Worm (Caenorhabditis elegans): Measurements from ENCODE around the gene C07E3.8.
A peak's percentile ranks its signal among the peaks of the same experiment; 100 is the strongest.

C07E3.8 gene

DNA sequence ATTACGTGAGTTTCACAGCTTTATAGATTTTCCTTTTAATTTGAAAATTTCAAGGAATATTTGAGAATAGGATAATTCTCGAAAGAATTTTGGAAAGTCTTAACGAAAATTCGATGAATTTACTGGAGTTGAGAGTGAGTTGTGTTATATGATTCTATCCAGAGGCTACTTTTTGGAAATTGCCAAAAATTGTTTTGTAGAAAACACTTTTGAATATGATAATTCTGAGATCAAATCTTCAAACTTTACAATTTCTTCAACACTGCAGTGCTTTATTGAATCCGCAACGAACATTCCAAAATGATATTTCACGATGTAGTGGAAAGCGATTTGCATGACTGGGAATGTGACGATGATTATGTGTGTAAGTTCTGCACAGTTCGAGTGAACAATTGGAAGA lies at the start of gene C07E3.8:
C07E3.8 (plus strand) TSS at position 301 of the 400 bp plus-strand sequence.
- no peak for TF ChIP-seq ztf-23 (GFP tag; IDR thresholded peaks at IDR 0.05)
- TF ChIP-seq tab-1 (GFP tag; IDR thresholded peaks at IDR 0.05), result no peak
- TF ChIP-seq cog-1 (tag; optimal IDR thresholded peaks at IDR 0.05), result no peak
- TF ChIP-seq ref-1 (GFP tag; conservative IDR thresholded peaks at IDR 0.05), result no peak
- no peak for TF ChIP-seq T22C8.4 (GFP tag; IDR thresholded peaks at IDR 0.05)
- TF ChIP-seq flt-1 (GFP tag; IDR thresholded peaks at IDR 0.05), result no peak
- TF ChIP-seq med-1 (GFP tag; optimal IDR thresholded peaks at IDR 0.05; ENCODE audit: insufficient read depth), result no peak
- no peak for TF ChIP-seq ztf-29 (GFP tag; IDR thresholded peaks at IDR 0.05)
- no peak for TF ChIP-seq klf-2 (GFP tag; conservative IDR thresholded peaks at IDR 0.05)

DNA sequence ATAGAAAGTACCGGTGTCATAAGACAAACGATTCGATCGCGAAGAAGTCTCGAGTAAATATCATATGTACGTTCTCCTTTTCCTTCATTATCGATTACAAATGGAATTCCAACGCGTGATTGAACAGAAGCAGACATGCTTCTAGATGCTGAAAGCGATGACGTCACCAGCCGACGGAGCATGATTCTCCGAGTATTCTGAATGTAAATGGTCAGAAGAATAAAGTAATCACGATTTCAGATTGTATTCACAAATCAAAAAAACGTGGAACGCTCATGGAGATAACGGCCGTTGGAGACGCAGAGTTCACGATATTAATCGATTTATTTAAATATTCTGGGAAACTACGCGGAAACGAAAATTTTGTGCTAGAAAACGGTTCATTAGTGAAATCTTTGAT lies 49.4 kb upstream of the C07E3.8 start, which contains the start of gene clpp-1:
clpp-1 (minus strand) TSS at position 197 of the 400 bp plus-strand sequence.
- TF ChIP-seq med-1 (GFP tag; optimal IDR thresholded peaks at IDR 0.05; ENCODE audit: insufficient read depth) (no peak), ztf-23 (GFP tag; IDR thresholded peaks at IDR 0.05) (no peak), klf-2 (GFP tag; conservative IDR thresholded peaks at IDR 0.05) (no peak), cog-1 (tag; optimal IDR thresholded peaks at IDR 0.05) (no peak), tab-1 (GFP tag; IDR thresholded peaks at IDR 0.05) (no peak), ztf-29 (GFP tag; IDR thresholded peaks at IDR 0.05) (no peak), flt-1 (GFP tag; IDR thresholded peaks at IDR 0.05) (no peak), T22C8.4 (GFP tag; IDR thresholded peaks at IDR 0.05) (no peak), ref-1 (GFP tag; conservative IDR thresholded peaks at IDR 0.05) (no peak)

DNA sequence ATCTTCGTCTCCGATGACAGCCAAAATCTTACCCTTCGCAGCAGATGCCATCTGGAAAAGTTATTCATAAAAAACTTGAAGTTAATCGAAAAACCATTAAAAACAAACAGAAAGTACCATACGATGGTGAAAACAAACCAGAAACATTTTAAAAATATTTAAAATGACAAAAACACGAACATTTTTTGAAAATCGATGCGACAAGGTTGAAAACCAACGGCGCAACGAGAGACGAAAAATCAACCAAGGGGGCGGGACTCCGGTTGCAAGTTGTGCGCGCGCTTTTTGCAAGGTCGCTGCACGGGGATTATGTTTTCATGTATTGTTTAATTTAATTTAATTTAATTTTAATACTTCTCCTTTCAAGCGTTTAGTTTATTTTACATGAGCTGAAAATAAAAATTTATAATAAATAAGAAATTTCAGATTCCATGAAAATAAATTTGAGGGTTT lies 48.4 kb upstream of the C07E3.8 start, which contains the start of gene vha-9:
vha-9 (minus strand) TSS at position 51 of the 453 bp plus-strand sequence.
- no peak for TF ChIP-seq T22C8.4 (GFP tag; IDR thresholded peaks at IDR 0.05)
- TF ChIP-seq flt-1 (GFP tag; IDR thresholded peaks at IDR 0.05), result no peak
- no peak for TF ChIP-seq tab-1 (GFP tag; IDR thresholded peaks at IDR 0.05)
- peak; percentile 62 for TF ChIP-seq med-1 (GFP tag; optimal IDR thresholded peaks at IDR 0.05; ENCODE audit: insufficient read depth)
- TF ChIP-seq ztf-23 (GFP tag; IDR thresholded peaks at IDR 0.05), result no peak
- no peak for TF ChIP-seq ref-1 (GFP tag; conservative IDR thresholded peaks at IDR 0.05)
- TF ChIP-seq klf-2 (GFP tag; conservative IDR thresholded peaks at IDR 0.05), result no peak
- peak; percentile 7 for TF ChIP-seq cog-1 (tag; optimal IDR thresholded peaks at IDR 0.05)

DNA sequence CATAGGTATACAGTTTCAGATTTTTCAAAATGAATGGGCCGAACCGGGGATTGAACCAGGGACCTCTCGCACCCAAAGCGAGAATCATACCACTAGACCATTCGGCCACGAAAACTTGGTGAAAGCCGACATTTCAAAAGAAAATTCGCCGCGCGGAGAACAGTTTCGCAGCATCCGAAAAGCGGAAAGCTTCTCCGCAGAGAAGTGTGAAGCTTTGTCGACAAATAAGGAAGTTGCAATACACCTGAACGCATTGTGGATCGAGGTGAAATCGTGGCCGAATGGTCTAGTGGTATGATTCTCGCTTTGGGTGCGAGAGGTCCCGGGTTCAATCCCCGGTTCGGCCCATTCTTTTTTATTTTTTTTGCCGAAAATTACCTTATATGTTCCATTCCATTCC lies 47.3 kb upstream of the C07E3.8 start:
- TF ChIP-seq tab-1 (GFP tag; IDR thresholded peaks at IDR 0.05), result peak; percentile 78; the same call in 1 of the 2 replicates
- 0 out of 2 replicates have a peak, but pooled peaks have one; percentile 34 for TF ChIP-seq ztf-23 (GFP tag; IDR thresholded peaks at IDR 0.05)

DNA sequence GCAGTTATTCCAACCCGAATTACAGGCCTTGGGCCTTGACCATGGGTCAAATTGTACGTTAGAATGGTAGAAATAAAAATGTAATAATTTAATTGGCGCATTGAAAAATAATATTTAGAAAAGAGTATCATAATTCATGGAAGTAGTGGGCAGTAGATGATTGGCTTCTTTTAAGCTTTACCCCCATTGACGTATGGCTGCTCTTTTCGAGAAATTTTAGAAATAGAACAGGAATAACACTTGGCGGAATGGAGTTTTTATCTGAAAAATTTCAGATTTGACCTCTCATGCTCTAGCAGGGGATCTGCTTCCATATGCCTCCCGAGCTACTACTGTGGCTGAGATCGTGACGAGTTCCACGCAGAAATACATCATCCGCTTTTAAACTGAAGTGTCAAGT lies 43.3 kb upstream of the C07E3.8 start, which contains the start of gene gcy-4:
gcy-4 (minus strand) TSS at position 101 of the 400 bp plus-strand sequence.
- TF ChIP-seq tab-1 (GFP tag; IDR thresholded peaks at IDR 0.05), result no peak
- TF ChIP-seq flt-1 (GFP tag; IDR thresholded peaks at IDR 0.05), result no peak
- no peak for TF ChIP-seq klf-2 (GFP tag; conservative IDR thresholded peaks at IDR 0.05)
- TF ChIP-seq T22C8.4 (GFP tag; IDR thresholded peaks at IDR 0.05), result no peak
- TF ChIP-seq cog-1 (tag; optimal IDR thresholded peaks at IDR 0.05), result no peak
- TF ChIP-seq ref-1 (GFP tag; conservative IDR thresholded peaks at IDR 0.05), result no peak
- TF ChIP-seq ztf-29 (GFP tag; IDR thresholded peaks at IDR 0.05), result no peak
- no peak for TF ChIP-seq ztf-23 (GFP tag; IDR thresholded peaks at IDR 0.05)
- TF ChIP-seq med-1 (GFP tag; optimal IDR thresholded peaks at IDR 0.05; ENCODE audit: insufficient read depth), result no peak

DNA sequence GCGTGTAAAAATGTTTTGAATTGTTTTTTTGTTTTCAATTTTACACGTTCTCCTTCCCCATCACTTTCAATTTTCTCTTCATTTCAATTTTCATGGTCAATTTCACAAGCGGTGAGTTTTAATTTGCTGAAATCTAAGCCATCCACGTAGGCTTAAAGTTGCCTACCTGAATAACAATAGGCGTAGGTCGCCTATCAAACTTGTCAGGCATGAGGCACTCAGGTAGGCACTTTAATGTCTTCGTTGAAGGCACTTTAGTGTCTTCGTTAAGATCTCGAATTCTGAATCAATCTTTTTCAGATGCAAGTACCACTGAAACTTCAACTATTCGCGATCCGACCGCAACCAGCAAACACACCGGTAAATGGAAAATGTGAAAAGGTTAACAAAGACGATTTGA lies 42.7 kb upstream of the C07E3.8 start, which contains the start of gene ZK970.8:
ZK970.8 (plus strand) TSS at position 301 of the 400 bp plus-strand sequence.
- TF ChIP-seq ztf-23 (GFP tag; IDR thresholded peaks at IDR 0.05) (no peak), med-1 (GFP tag; optimal IDR thresholded peaks at IDR 0.05; ENCODE audit: insufficient read depth) (no peak), ref-1 (GFP tag; conservative IDR thresholded peaks at IDR 0.05) (no peak), klf-2 (GFP tag; conservative IDR thresholded peaks at IDR 0.05) (no peak), cog-1 (tag; optimal IDR thresholded peaks at IDR 0.05) (no peak), flt-1 (GFP tag; IDR thresholded peaks at IDR 0.05) (no peak), tab-1 (GFP tag; IDR thresholded peaks at IDR 0.05) (no peak), ztf-29 (GFP tag; IDR thresholded peaks at IDR 0.05) (no peak)

DNA sequence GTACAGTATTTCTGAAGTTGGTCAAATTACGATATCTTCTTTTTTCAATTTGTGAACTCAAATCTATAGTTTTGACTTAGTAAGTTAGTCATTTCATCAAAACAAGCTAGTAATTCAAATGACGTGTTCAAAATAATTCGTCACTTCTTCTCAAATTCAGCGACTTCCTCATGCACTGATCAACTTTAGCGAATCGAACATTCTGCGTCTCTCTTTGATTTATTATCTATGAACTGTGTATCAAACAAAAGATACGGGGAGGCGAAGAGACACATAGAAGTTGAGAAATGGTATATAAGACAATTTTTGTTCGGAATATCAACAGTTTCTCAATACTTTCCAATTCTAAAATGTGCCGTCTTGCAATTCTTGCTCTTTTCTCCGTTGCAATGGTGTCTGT lies 40.1 kb upstream of the C07E3.8 start, which contains the start of gene srlf-34:
srlf-34 (plus strand) TSS at position 321 of the 400 bp plus-strand sequence.
- TF ChIP-seq ztf-29 (GFP tag; IDR thresholded peaks at IDR 0.05) (no peak), T22C8.4 (GFP tag; IDR thresholded peaks at IDR 0.05) (no peak), ref-1 (GFP tag; conservative IDR thresholded peaks at IDR 0.05) (no peak), cog-1 (tag; optimal IDR thresholded peaks at IDR 0.05) (no peak), klf-2 (GFP tag; conservative IDR thresholded peaks at IDR 0.05) (no peak), med-1 (GFP tag; optimal IDR thresholded peaks at IDR 0.05; ENCODE audit: insufficient read depth) (no peak), ztf-23 (GFP tag; IDR thresholded peaks at IDR 0.05) (no peak), tab-1 (GFP tag; IDR thresholded peaks at IDR 0.05) (no peak), flt-1 (GFP tag; IDR thresholded peaks at IDR 0.05) (no peak)

DNA sequence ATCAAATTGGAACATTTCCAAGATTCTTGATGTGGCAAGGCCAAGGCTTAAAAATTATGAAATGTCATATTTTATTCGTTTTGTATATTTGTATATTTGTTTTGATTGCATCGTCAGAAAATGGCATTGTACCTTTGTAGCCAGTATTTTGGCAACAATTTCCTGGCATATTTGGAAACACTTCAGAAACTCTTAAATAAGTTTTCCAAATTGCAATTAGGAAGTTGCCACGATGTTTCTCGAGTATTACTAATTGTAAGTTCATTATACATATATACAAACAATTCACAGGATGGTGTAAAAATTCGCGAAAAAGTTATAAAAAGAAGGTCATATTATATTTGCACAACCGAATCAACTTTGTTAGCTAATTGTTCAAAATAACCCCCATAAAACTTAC lies 36.8 kb upstream of the C07E3.8 start, which contains the start of gene idpp-8:
idpp-8 (plus strand) TSS at position 301 of the 400 bp plus-strand sequence.
- TF ChIP-seq med-1 (GFP tag; optimal IDR thresholded peaks at IDR 0.05; ENCODE audit: insufficient read depth), result no peak

DNA sequence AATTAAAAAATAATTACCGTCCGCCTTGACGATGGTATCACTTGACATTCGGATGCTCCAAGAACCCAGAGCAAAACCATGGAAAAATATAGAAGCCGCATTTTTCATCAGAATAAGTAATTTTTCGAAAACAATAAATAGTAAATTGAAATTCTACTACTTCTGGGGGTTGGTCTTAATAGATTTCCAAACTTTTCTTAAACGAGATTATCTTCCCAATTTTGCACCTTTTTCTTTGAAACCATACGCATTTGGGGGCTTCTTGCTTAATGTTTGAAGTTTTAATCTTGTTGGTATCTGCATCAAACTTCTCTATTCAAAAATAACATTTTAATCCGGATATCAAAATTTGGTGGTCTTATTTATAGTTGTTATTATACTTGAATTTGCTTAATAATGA lies 35.9 kb upstream of the C07E3.8 start, which contains the start of gene gcy-5:
gcy-5 (minus strand) TSS at position 101 of the 400 bp plus-strand sequence.
- TF ChIP-seq med-1 (GFP tag; optimal IDR thresholded peaks at IDR 0.05; ENCODE audit: insufficient read depth) (no peak), ztf-29 (GFP tag; IDR thresholded peaks at IDR 0.05) (no peak), tab-1 (GFP tag; IDR thresholded peaks at IDR 0.05) (no peak), cog-1 (tag; optimal IDR thresholded peaks at IDR 0.05) (no peak), ztf-23 (GFP tag; IDR thresholded peaks at IDR 0.05) (no peak), T22C8.4 (GFP tag; IDR thresholded peaks at IDR 0.05) (no peak), ref-1 (GFP tag; conservative IDR thresholded peaks at IDR 0.05) (no peak), klf-2 (GFP tag; conservative IDR thresholded peaks at IDR 0.05) (no peak), flt-1 (GFP tag; IDR thresholded peaks at IDR 0.05) (no peak)

DNA sequence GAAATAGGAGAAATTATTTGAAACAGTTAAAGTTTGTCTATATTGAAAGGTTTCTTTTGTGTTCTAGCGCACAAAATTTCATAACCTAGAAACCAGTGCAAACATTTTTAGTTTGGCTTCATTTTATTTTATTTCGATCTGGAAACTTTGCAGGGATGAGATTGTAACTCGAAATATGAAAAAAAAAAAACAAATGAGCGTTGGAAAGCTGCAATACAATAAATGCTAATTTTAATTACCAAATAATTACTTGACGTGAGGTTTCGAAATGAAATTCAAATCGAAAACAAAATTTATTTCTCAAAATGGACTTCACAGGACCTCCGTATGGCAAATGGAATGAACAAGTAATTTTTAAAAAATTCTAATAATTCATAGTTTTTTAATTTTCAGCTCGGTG lies 35.1 kb upstream of the C07E3.8 start, which contains the start of gene M02G9.4:
M02G9.4 (plus strand) TSS at position 301 of the 400 bp plus-strand sequence.
- no peak for TF ChIP-seq ztf-29 (GFP tag; IDR thresholded peaks at IDR 0.05)

All from whole organism, midembryonic.